Worm (Caenorhabditis elegans) whole organism, midembryonic: ENCODE results near the gene R02F2.6.

Experiments used
- flt-1 ChIP-seq: fragments of 200-800 bp; sonication (Bioruptor generic); IDR thresholded peaks from 2 replicates; pipeline ENCODE4 v1.3.6; 2022; ENCODE audit warnings: missing genetic modification characterization, missing compliant biosample characterization
- klf-2 ChIP-seq: fragments of 200-800 bp; sonication (Bioruptor generic); conservative IDR thresholded peaks from 2 replicates; pipeline ENCODE4 v1.3.6; 2022; ENCODE audit warnings: missing genetic modification reagents, missing genetic modification characterization, missing compliant biosample characterization
- med-1 ChIP-seq: sonication (generic microtip); optimal IDR thresholded peaks from 2 replicates; lab custom pipeline; 2017; ENCODE audit warnings: missing genetic modification characterization, mild to moderate bottlenecking, missing compliant biosample characterization, antibody characterized with exemption, missing genetic modification reagents; ENCODE audit not compliant: insufficient read depth

DNA sequence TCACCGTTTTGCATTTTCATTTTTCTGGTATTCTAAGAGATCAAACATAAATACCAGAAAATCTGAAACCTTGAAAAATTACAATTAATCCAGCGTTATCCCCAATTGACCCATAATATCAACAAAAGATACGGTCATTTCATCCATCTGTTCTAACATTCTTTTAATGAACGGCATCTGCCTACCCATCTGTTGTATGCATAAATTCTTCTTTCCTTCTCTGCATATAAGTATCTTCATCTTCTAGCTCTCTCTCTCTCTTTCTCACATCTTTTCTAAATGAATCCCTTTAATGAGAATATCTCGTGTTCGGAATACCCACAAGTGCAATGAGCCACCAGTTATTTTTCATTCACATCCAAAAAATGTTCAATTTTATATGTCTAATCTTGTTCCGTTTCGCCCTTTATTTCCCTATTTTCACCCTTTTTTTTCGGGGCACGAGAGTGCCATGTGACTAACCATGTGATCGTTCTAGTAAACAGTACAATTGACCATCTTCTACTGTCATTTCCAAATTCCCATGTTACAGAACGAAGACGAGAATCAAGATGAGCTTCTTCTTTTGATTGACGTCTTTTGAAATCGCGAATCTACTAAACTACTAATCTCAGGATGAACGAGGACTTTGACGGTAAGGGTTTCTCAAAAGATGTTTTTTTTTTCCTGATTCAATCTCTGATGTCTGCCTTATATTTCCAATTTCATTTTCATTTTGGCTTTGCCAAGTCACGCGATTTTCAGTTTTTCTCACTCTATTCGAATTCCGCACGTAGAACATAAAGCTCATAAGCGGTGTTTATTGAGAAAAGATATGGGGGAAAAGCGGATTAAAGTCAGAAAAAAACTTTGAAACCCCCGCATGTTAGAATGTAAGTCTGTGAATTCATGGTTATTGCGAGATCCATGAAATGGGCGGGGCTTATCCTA is 22.9 kb upstream of the R02F2.6 start, which contains the start of gene R02F2.1:
- TF ChIP-seq med-1 (GFP tag; lab: Kevin White, UChicago): no peak
- TF ChIP-seq klf-2 (GFP tag; lab: Robert Waterston, UW): no peak
- TF ChIP-seq flt-1 (GFP tag; lab: Robert Waterston, UW): no peak
